Fruit fly (Drosophila melanogaster) whole organism, embryonic: ENCODE data around the gene Ppm1.

ENCODE experiments used
- Atf3 ChIP-seq: fragments of 200-800 bp; sonication (Bioruptor generic); optimal IDR thresholded peaks from 3 replicates; lab custom pipeline; 2016; ENCODE audit warnings: missing biosample characterization, missing genetic modification characterization
- C15 ChIP-seq: fragments of 200-800 bp; sonication (Bioruptor generic); IDR thresholded peaks from 3 replicates; pipeline ENCODE4 v1.3.6; 2022; ENCODE audit warnings: missing biosample characterization, missing genetic modification characterization
- CG10209 ChIP-seq: fragments of 200-800 bp; sonication (Bioruptor generic); optimal IDR thresholded peaks from 3 replicates; lab custom pipeline; 2017; ENCODE audit warnings: missing biosample characterization, mild to moderate bottlenecking, missing genetic modification characterization, missing genetic modification reagents
- CG10959 ChIP-seq: fragments of 200-800 bp; sonication (Bioruptor generic); IDR thresholded peaks from 2 replicates; pipeline ENCODE4 v1.3.6; 2022; ENCODE audit warnings: missing biosample characterization, missing genetic modification characterization
- CG11560 ChIP-seq: fragments of 200-800 bp; sonication (Bioruptor generic); IDR thresholded peaks from 3 replicates; pipeline ENCODE4 v1.3.6; 2022; ENCODE audit warnings: missing biosample characterization, missing genetic modification characterization
- CG12391 ChIP-seq: fragments of 200-800 bp; sonication (Bioruptor generic); optimal IDR thresholded peaks from 3 replicates; lab custom pipeline; 2018; ENCODE audit warnings: missing biosample characterization, mild to moderate bottlenecking, missing genetic modification characterization, moderate library complexity
- CG14050 ChIP-seq: fragments of 200-800 bp; sonication (Bioruptor generic); IDR thresholded peaks from 3 replicates; pipeline ENCODE4 v1.3.6; 2022; ENCODE audit warnings: missing biosample characterization, missing genetic modification characterization
- CG15011 ChIP-seq: fragments of 200-800 bp; sonication (Bioruptor generic); optimal IDR thresholded peaks from 3 replicates; lab custom pipeline; 2018; ENCODE audit warnings: missing biosample characterization, mild to moderate bottlenecking, missing genetic modification characterization
- CG15601 ChIP-seq: fragments of 200-800 bp; sonication (Bioruptor generic); optimal IDR thresholded peaks from 3 replicates; lab custom pipeline; 2019; ENCODE audit warnings: missing biosample characterization, mild to moderate bottlenecking, missing genetic modification characterization, moderate library complexity
- CG15696 ChIP-seq: fragments of 200-800 bp; sonication (Bioruptor generic); optimal IDR thresholded peaks from 2 replicates; lab custom pipeline; 2019; ENCODE audit warnings: missing biosample characterization, mild to moderate bottlenecking, missing genetic modification characterization, moderate library complexity
- CG18262 ChIP-seq: fragments of 200-800 bp; optimal IDR thresholded peaks from 3 replicates; lab custom pipeline; 2019; ENCODE audit warnings: missing biosample characterization, mild to moderate bottlenecking, missing genetic modification characterization, moderate library complexity
- CG18476 ChIP-seq: fragments of 200-800 bp; sonication (Bioruptor generic); optimal IDR thresholded peaks from 2 replicates; lab custom pipeline; 2016; ENCODE audit warnings: missing biosample characterization, mild to moderate bottlenecking, missing genetic modification characterization
- CG2202 ChIP-seq: fragments of 200-800 bp; sonication (Bioruptor generic); optimal IDR thresholded peaks from 2 replicates; lab custom pipeline; 2018; ENCODE audit warnings: missing biosample characterization, mild to moderate bottlenecking, missing genetic modification characterization
- CG2712 ChIP-seq: fragments of 200-800 bp; optimal IDR thresholded peaks from 3 replicates; lab custom pipeline; 2019; ENCODE audit warnings: missing biosample characterization, mild to moderate bottlenecking, missing genetic modification characterization, moderate library complexity
- CG30020 ChIP-seq: fragments of 200-800 bp; optimal IDR thresholded peaks from 2 replicates; lab custom pipeline; 2019; ENCODE audit warnings: missing biosample characterization, mild to moderate bottlenecking, missing genetic modification characterization, moderate library complexity
- CG31365 ChIP-seq: fragments of 200-800 bp; sonication (Bioruptor generic); optimal IDR thresholded peaks from 2 replicates; lab custom pipeline; 2018; ENCODE audit warnings: missing biosample characterization, mild to moderate bottlenecking, missing genetic modification characterization
- CG3281 ChIP-seq: fragments of 200-800 bp; sonication (Bioruptor generic); optimal IDR thresholded peaks from 3 replicates; lab custom pipeline; 2017; ENCODE audit warnings: missing biosample characterization, mild to moderate bottlenecking, missing genetic modification characterization
- CG33557 ChIP-seq: fragments of 200-800 bp; sonication (Bioruptor generic); optimal IDR thresholded peaks from 2 replicates; lab custom pipeline; 2019; ENCODE audit warnings: missing biosample characterization, mild to moderate bottlenecking, missing genetic modification characterization, moderate library complexity
- CG3726 ChIP-seq: fragments of 200-800 bp; sonication (Bioruptor generic); IDR thresholded peaks from 3 replicates; pipeline ENCODE4, ENCODE4 v1.3.6; 2022; ENCODE audit warnings: missing biosample characterization, missing genetic modification characterization
- CG4404 ChIP-seq: fragments of 200-800 bp; sonication (Bioruptor generic); IDR thresholded peaks from 2 replicates; pipeline ENCODE4 v1.3.6; 2022; ENCODE audit warnings: missing biosample characterization, missing genetic modification characterization
- CG7556 ChIP-seq: fragments of 200-800 bp; sonication (Bioruptor generic); optimal IDR thresholded peaks from 2 replicates; lab custom pipeline; 2017; ENCODE audit warnings: missing biosample characterization, mild to moderate bottlenecking, missing genetic modification characterization
- CG9437 ChIP-seq: fragments of 200-800 bp; sonication (Bioruptor generic); optimal IDR thresholded peaks from 2 replicates; lab custom pipeline; 2018; ENCODE audit warnings: missing biosample characterization, mild to moderate bottlenecking, missing genetic modification characterization
- CTCF ChIP-seq: fragments of 200-800 bp; sonication (Bioruptor generic); optimal IDR thresholded peaks from 2 replicates; lab custom pipeline; 2017; ENCODE audit warnings: missing biosample characterization, mild to moderate bottlenecking, missing genetic modification characterization, moderate library complexity
- Elba2 ChIP-seq: fragments of 200-800 bp; sonication (Bioruptor generic); optimal IDR thresholded peaks from 3 replicates; lab custom pipeline; 2016; ENCODE audit warnings: missing biosample characterization, missing genetic modification characterization
- GATAe ChIP-seq: fragments of 200-800 bp; sonication (Bioruptor generic); conservative IDR thresholded peaks from 2 replicates; pipeline ENCODE4 v1.3.6; 2022; ENCODE audit warnings: missing biosample characterization, missing genetic modification characterization
- Hr3 ChIP-seq: fragments of 200-800 bp; sonication (Bioruptor generic); optimal IDR thresholded peaks from 3 replicates; lab custom pipeline; 2016; ENCODE audit warnings: missing biosample characterization, missing genetic modification characterization
- MESR4 ChIP-seq: fragments of 200-800 bp; sonication (Bioruptor generic); optimal IDR thresholded peaks from 2 replicates; lab custom pipeline; 2018; ENCODE audit warnings: missing biosample characterization, mild to moderate bottlenecking, missing genetic modification characterization, moderate library complexity
- Neu2 ChIP-seq: fragments of 200-800 bp; sonication (Bioruptor generic); optimal IDR thresholded peaks from 3 replicates; lab custom pipeline; 2016; ENCODE audit warnings: missing biosample characterization, missing genetic modification characterization, borderline replicate concordance
- Opbp ChIP-seq: fragments of 200-800 bp; sonication (Bioruptor generic); IDR thresholded peaks from 3 replicates; pipeline ENCODE4 v1.3.6; 2022; ENCODE audit warnings: missing biosample characterization, missing genetic modification characterization; ENCODE audit not compliant: partially characterized antibody
- Ptx1 ChIP-seq: fragments of 200-800 bp; sonication (Bioruptor generic); IDR thresholded peaks from 2 replicates; pipeline ENCODE4 v1.3.6; 2022; ENCODE audit warnings: missing biosample characterization, missing genetic modification characterization
- al ChIP-seq: fragments of 200-800 bp; sonication (Bioruptor generic); IDR thresholded peaks from 2 replicates; pipeline ENCODE4 v1.3.6; 2022; ENCODE audit warnings: missing biosample characterization, missing genetic modification characterization
- ap ChIP-seq: fragments of 200-800 bp; sonication (Bioruptor generic); IDR thresholded peaks from 2 replicates; pipeline ENCODE4 v1.3.6; 2022; ENCODE audit warnings: missing biosample characterization, missing genetic modification characterization
- bcd ChIP-seq: fragments of 200-800 bp; sonication (Bioruptor generic); optimal IDR thresholded peaks from 2 replicates; lab custom pipeline; 2017; ENCODE audit warnings: missing biosample characterization, mild to moderate bottlenecking, missing genetic modification characterization
- cg ChIP-seq: fragments of 200-800 bp; sonication (Bioruptor generic); optimal IDR thresholded peaks from 3 replicates; lab custom pipeline; 2019; ENCODE audit warnings: missing biosample characterization, mild to moderate bottlenecking, missing genetic modification characterization, moderate library complexity
- danr ChIP-seq: fragments of 200-800 bp; sonication (Bioruptor generic); IDR thresholded peaks from 2 replicates; pipeline ENCODE4 v1.3.6; 2022; ENCODE audit warnings: missing biosample characterization, missing genetic modification characterization
- dm ChIP-seq: fragments of 200-800 bp; sonication (Bioruptor generic); optimal IDR thresholded peaks from 3 replicates; lab custom pipeline; 2016; ENCODE audit warnings: missing biosample characterization, missing genetic modification characterization
- dmrt99B ChIP-seq: fragments of 200-800 bp; sonication (Bioruptor generic); optimal IDR thresholded peaks from 2 replicates; lab custom pipeline; 2018; ENCODE audit warnings: missing biosample characterization, mild to moderate bottlenecking, missing genetic modification characterization, moderate library complexity
- esg ChIP-seq: fragments of 200-800 bp; sonication (Bioruptor generic); conservative IDR thresholded peaks from 2 replicates; pipeline ENCODE4 v1.3.6; 2022; ENCODE audit warnings: missing biosample characterization, missing genetic modification characterization
- ewg ChIP-seq: fragments of 200-800 bp; sonication (Bioruptor generic); optimal IDR thresholded peaks from 3 replicates; lab custom pipeline; 2017; ENCODE audit warnings: mild to moderate bottlenecking, missing biosample characterization, missing genetic modification reagents, missing genetic modification characterization
- lbe ChIP-seq: fragments of 200-800 bp; sonication (Bioruptor generic); optimal IDR thresholded peaks from 2 replicates; lab custom pipeline; 2016; ENCODE audit warnings: missing biosample characterization, mild to moderate bottlenecking, missing genetic modification characterization
- peb ChIP-seq: fragments of 200-800 bp; sonication (Bioruptor generic); IDR thresholded peaks from 2 replicates; pipeline ENCODE4 v1.3.6; 2022; ENCODE audit warnings: missing biosample characterization, missing genetic modification characterization
- phol ChIP-seq: fragments of 200-800 bp; sonication (Bioruptor generic); optimal IDR thresholded peaks from 3 replicates; lab custom pipeline; 2018; ENCODE audit warnings: missing biosample characterization, mild to moderate bottlenecking, missing genetic modification characterization, moderate library complexity
- pum ChIP-seq: fragments of 200-800 bp; sonication (Bioruptor generic); optimal IDR thresholded peaks from 2 replicates; lab custom pipeline; 2016; ENCODE audit warnings: missing biosample characterization, missing genetic modification characterization
- run ChIP-seq: fragments of 200-800 bp; sonication (Bioruptor generic); optimal IDR thresholded peaks from 3 replicates; lab custom pipeline; 2018; ENCODE audit warnings: missing biosample characterization, mild to moderate bottlenecking, missing genetic modification characterization
- sens ChIP-seq: fragments of 200-800 bp; sonication (Bioruptor generic); peaks from one replicate; lab custom pipeline; 2016; ENCODE audit warnings: missing biosample characterization, missing genetic modification characterization
- tgo ChIP-seq: fragments of 200-800 bp; sonication (Bioruptor generic); IDR thresholded peaks from 3 replicates; pipeline ENCODE4 v1.3.6; 2022; ENCODE audit warnings: missing biosample characterization, missing genetic modification characterization
- tio ChIP-seq: fragments of 200-800 bp; sonication (Bioruptor generic); optimal IDR thresholded peaks from 2 replicates; lab custom pipeline; 2017; ENCODE audit warnings: missing biosample characterization, missing genetic modification characterization, inconsistent platforms
- trem ChIP-seq: fragments of 200-800 bp; optimal IDR thresholded peaks from 3 replicates; lab custom pipeline; 2019; ENCODE audit warnings: missing biosample characterization, mild to moderate bottlenecking, missing genetic modification characterization, moderate library complexity
- twi ChIP-seq: fragments of 200-800 bp; optimal IDR thresholded peaks from 2 replicates; lab custom pipeline; 2019; ENCODE audit warnings: missing biosample characterization, mild to moderate bottlenecking, missing genetic modification characterization, moderate library complexity
- vvl ChIP-seq: fragments of 200-800 bp; sonication (Bioruptor generic); IDR thresholded peaks from 2 replicates; pipeline ENCODE4 v1.3.6; 2022; ENCODE audit warnings: missing biosample characterization, missing genetic modification characterization
- zen ChIP-seq: fragments of 200-800 bp; sonication (Bioruptor generic); optimal IDR thresholded peaks from 3 replicates; lab custom pipeline; 2018; ENCODE audit warnings: missing biosample characterization, mild to moderate bottlenecking, missing genetic modification characterization, moderate library complexity

The Ppm1 gene

dm6 chr3L:622357-622834 lies 41.3 kb downstream of the Ppm1 start (continued):
- TF ChIP-seq tgo (GFP tag; lab: Robert Waterston, UW) (no peak), CG14050 (GFP tag; lab: Robert Waterston, UW) (no peak), Opbp (GFP tag; lab: Robert Waterston, UW) (no peak), phol (tag; lab: Kevin White, UChicago) (peak; percentile 74), CG4404 (GFP tag; lab: Robert Waterston, UW) (peak; percentile 61), pum (GFP tag; lab: Kevin White, UChicago) (peak; percentile 9), bcd (no peak), danr (GFP tag; lab: Robert Waterston, UW) (no peak), al (GFP tag; lab: Robert Waterston, UW) (no peak), CG2202 (peak; percentile 81), CG10959 (GFP tag; lab: Robert Waterston, UW) (0 out of 2 replicates have a peak, but pooled peaks have one; percentile 10), run (tag; lab: Kevin White, UChicago) (no peak), esg (0 out of 2 replicates have a peak, but pooled peaks have one; percentile 36), dmrt99B (tag; lab: Kevin White, UChicago) (peak; percentile 49), dm (GFP tag; lab: Kevin White, UChicago) (no peak), CG15696 (tag; lab: Kevin White, UChicago) (peak; percentile 82), Ptx1 (GFP tag; lab: Robert Waterston, UW) (0 out of 2 replicates have a peak, but pooled peaks have one; percentile 27), peb (GFP tag; lab: Robert Waterston, UW) (no peak), GATAe (GFP tag; lab: Robert Waterston, UW) (no peak), trem (tag; lab: Kevin White, UChicago) (peak; percentile 61), zen (peak; percentile 70), CG30020 (peak; percentile 31), CG3281 (GFP tag; lab: Kevin White, UChicago) (no peak), tio (peak; percentile 51), CG10209 (GFP tag; lab: Kevin White, UChicago) (peak; percentile 48), Elba2 (GFP tag; lab: Kevin White, UChicago) (no peak), cg (GFP tag; lab: Kevin White, UChicago) (no peak), CG18262 (tag; lab: Kevin White, UChicago) (peak; percentile 89), CG31365 (tag; lab: Kevin White, UChicago) (no peak), twi (tag; lab: Kevin White, UChicago) (peak; percentile 65), ewg (peak; percentile 12), CG15011 (no peak), CG18476 (no peak), CG3726 (GFP tag; lab: Robert Waterston, UW) (no peak), MESR4 (no peak), CG11560 (tag; lab: Robert Waterston, UW) (no peak), CG9437 (GFP tag; lab: Kevin White, UChicago) (peak; percentile 25), Atf3 (GFP tag; lab: Kevin White, UChicago) (no peak), C15 (GFP tag; lab: Robert Waterston, UW) (no peak), lbe (GFP tag; lab: Kevin White, UChicago) (peak; percentile 15), sens (peak; percentile 84), CG12391 (tag; lab: Kevin White, UChicago) (peak; percentile 76), Hr3 (peak; percentile 47), vvl (0 out of 2 replicates have a peak, but pooled peaks have one; percentile 12), ap (GFP tag; lab: Robert Waterston, UW) (no peak), Neu2 (GFP tag; lab: Kevin White, UChicago) (no peak), CG7556 (peak; percentile 60), CTCF (GFP tag; lab: Kevin White, UChicago) (no peak), CG2712 (tag; lab: Kevin White, UChicago) (peak; percentile 84), CG15601 (peak; percentile 73), CG33557 (peak; percentile 91)
